Fruit fly (Drosophila melanogaster) whole organism, embryonic: ENCODE measurements around the gene CG6048.

Experiments used
- B-H2 ChIP-seq: fragments of 200-800 bp; sonication (Bioruptor generic); optimal IDR thresholded peaks from 2 replicates; lab custom pipeline; 2018; ENCODE audit warnings: missing biosample characterization, mild to moderate bottlenecking, missing genetic modification characterization
- CG10565 ChIP-seq: fragments of 200-800 bp; sonication (Bioruptor generic); optimal IDR thresholded peaks from 3 replicates; lab custom pipeline; 2016; ENCODE audit warnings: missing biosample characterization, mild to moderate bottlenecking, missing genetic modification characterization
- CG12071 ChIP-seq: fragments of 200-800 bp; sonication (Bioruptor generic); optimal IDR thresholded peaks from 3 replicates; lab custom pipeline; 2018; ENCODE audit warnings: missing biosample characterization, mild to moderate bottlenecking, missing genetic modification characterization
- CG12236 ChIP-seq: fragments of 200-800 bp; sonication (Bioruptor generic); optimal IDR thresholded peaks from 2 replicates; lab custom pipeline; 2016; ENCODE audit warnings: missing biosample characterization, missing genetic modification characterization
- CG13296 ChIP-seq: fragments of 200-800 bp; sonication (Bioruptor generic); optimal IDR thresholded peaks from 3 replicates; lab custom pipeline; 2018; ENCODE audit warnings: missing biosample characterization, mild to moderate bottlenecking, missing genetic modification characterization
- CG13775 ChIP-seq: fragments of 200-800 bp; sonication (Bioruptor generic); optimal IDR thresholded peaks from 3 replicates; lab custom pipeline; 2017; ENCODE audit warnings: missing biosample characterization, mild to moderate bottlenecking, missing genetic modification characterization
- CG14441 ChIP-seq: fragments of 200-800 bp; sonication (Bioruptor generic); IDR thresholded peaks from 2 replicates; pipeline ENCODE4 v1.3.6; 2022; ENCODE audit warnings: missing biosample characterization, missing genetic modification characterization
- CG1602 ChIP-seq: fragments of 200-800 bp; sonication (Bioruptor generic); optimal IDR thresholded peaks from 3 replicates; lab custom pipeline; 2016; ENCODE audit warnings: missing biosample characterization, missing genetic modification characterization
- CG17359 ChIP-seq: fragments of 200-800 bp; sonication (Bioruptor generic); optimal IDR thresholded peaks from 3 replicates; lab custom pipeline; 2018; ENCODE audit warnings: missing biosample characterization, mild to moderate bottlenecking, missing genetic modification characterization, moderate library complexity
- CG17568 ChIP-seq: fragments of 200-800 bp; sonication (Bioruptor generic); optimal IDR thresholded peaks from 2 replicates; lab custom pipeline; 2018; ENCODE audit warnings: missing biosample characterization, mild to moderate bottlenecking, missing genetic modification characterization, moderate library complexity
- CG2199 ChIP-seq: fragments of 200-800 bp; sonication (Bioruptor generic); IDR thresholded peaks from 3 replicates; pipeline ENCODE4 v1.3.6; 2022; ENCODE audit warnings: missing biosample characterization, missing genetic modification characterization
- CG30020 ChIP-seq: fragments of 200-800 bp; optimal IDR thresholded peaks from 2 replicates; lab custom pipeline; 2019; ENCODE audit warnings: missing biosample characterization, mild to moderate bottlenecking, missing genetic modification characterization, moderate library complexity
- CG31388 ChIP-seq: fragments of 200-800 bp; sonication (Bioruptor generic); optimal IDR thresholded peaks from 2 replicates; lab custom pipeline; 2016; ENCODE audit warnings: missing biosample characterization, missing genetic modification characterization
- CG34224 ChIP-seq: fragments of 200-800 bp; sonication (Bioruptor generic); IDR thresholded peaks from 3 replicates; pipeline ENCODE4 v1.3.6; 2022; ENCODE audit warnings: missing biosample characterization, missing genetic modification characterization; ENCODE audit not compliant: partially characterized antibody
- CG4328 ChIP-seq: fragments of 200-800 bp; sonication (Bioruptor generic); optimal IDR thresholded peaks from 3 replicates; lab custom pipeline; 2017; ENCODE audit warnings: missing biosample characterization, missing genetic modification reagents, missing genetic modification characterization
- CG5245 ChIP-seq: fragments of 200-800 bp; sonication (Bioruptor generic); optimal IDR thresholded peaks from 3 replicates; lab custom pipeline; 2016; ENCODE audit warnings: missing biosample characterization, missing genetic modification characterization
- CG5953 ChIP-seq: fragments of 200-800 bp; sonication (Bioruptor generic); IDR thresholded peaks from 2 replicates; pipeline ENCODE4 v1.3.6; 2022; ENCODE audit warnings: missing biosample characterization, missing genetic modification characterization
- CG6654 ChIP-seq: fragments of 200-800 bp; sonication (Bioruptor generic); optimal IDR thresholded peaks from 2 replicates; lab custom pipeline; 2017; ENCODE audit warnings: missing biosample characterization, mild to moderate bottlenecking, missing genetic modification characterization
- CG6791 ChIP-seq: fragments of 200-800 bp; sonication (Bioruptor generic); IDR thresholded peaks from 3 replicates; pipeline ENCODE4 v1.3.6; 2022; ENCODE audit warnings: missing biosample characterization, missing genetic modification characterization; ENCODE audit not compliant: partially characterized antibody
- CG9437 ChIP-seq: fragments of 200-800 bp; sonication (Bioruptor generic); optimal IDR thresholded peaks from 2 replicates; lab custom pipeline; 2018; ENCODE audit warnings: missing biosample characterization, mild to moderate bottlenecking, missing genetic modification characterization
- CG9817 ChIP-seq: fragments of 200-800 bp; sonication (Bioruptor generic); optimal IDR thresholded peaks from 2 replicates; lab custom pipeline; 2018; ENCODE audit warnings: missing biosample characterization, mild to moderate bottlenecking, missing genetic modification characterization, moderate library complexity
- Doc2 ChIP-seq: fragments of 200-800 bp; sonication (Bioruptor generic); IDR thresholded peaks from 2 replicates; pipeline ENCODE4 v1.3.6; 2022; ENCODE audit warnings: missing biosample characterization, missing genetic modification characterization
- E2f1 ChIP-seq: fragments of 200-800 bp; sonication (Bioruptor generic); IDR thresholded peaks from 2 replicates; pipeline ENCODE4 v1.3.6; 2022; ENCODE audit warnings: missing biosample characterization, missing genetic modification characterization
- HLH4C ChIP-seq: fragments of 200-800 bp; sonication (Bioruptor generic); IDR thresholded peaks from 3 replicates; pipeline ENCODE4 v1.3.6; 2022; ENCODE audit warnings: missing biosample characterization, missing genetic modification characterization; ENCODE audit not compliant: partially characterized antibody
- Hr3 ChIP-seq: fragments of 200-800 bp; sonication (Bioruptor generic); optimal IDR thresholded peaks from 3 replicates; lab custom pipeline; 2016; ENCODE audit warnings: missing biosample characterization, missing genetic modification characterization
- Hsf ChIP-seq: fragments of 200-800 bp; sonication (Bioruptor generic); optimal IDR thresholded peaks from 3 replicates; lab custom pipeline; 2016; ENCODE audit warnings: missing biosample characterization, missing genetic modification characterization
- Neu2 ChIP-seq: fragments of 200-800 bp; sonication (Bioruptor generic); optimal IDR thresholded peaks from 3 replicates; lab custom pipeline; 2016; ENCODE audit warnings: missing biosample characterization, missing genetic modification characterization, borderline replicate concordance
- Pdp1 ChIP-seq, 2 experiments: fragments of 200-800 bp; sonication (Bioruptor generic); optimal IDR thresholded peaks; 3 replicates each; lab custom pipeline; 2016; ENCODE audit warnings: missing biosample characterization in 2 of 2, missing genetic modification characterization in 2 of 2, mild to moderate bottlenecking in 1 of 2, moderate library complexity in 1 of 2
- Poxn ChIP-seq: fragments of 200-800 bp; sonication (Bioruptor generic); IDR thresholded peaks from 2 replicates; pipeline ENCODE4 v1.3.6; 2022; ENCODE audit warnings: missing biosample characterization, missing genetic modification characterization
- Ravus ChIP-seq: fragments of 200-800 bp; sonication (Bioruptor generic); IDR thresholded peaks from 2 replicates; pipeline ENCODE4 v1.3.6; 2022; ENCODE audit warnings: missing biosample characterization, missing genetic modification characterization
- Side ChIP-seq: fragments of 200-800 bp; sonication (Bioruptor generic); optimal IDR thresholded peaks from 2 replicates; lab custom pipeline; 2016; ENCODE audit warnings: missing biosample characterization, missing genetic modification characterization
- Taf1 ChIP-seq: fragments of 200-800 bp; sonication (Bioruptor generic); IDR thresholded peaks from 2 replicates; pipeline ENCODE4 v1.3.6; 2022; ENCODE audit warnings: missing biosample characterization, missing genetic modification characterization
- aop ChIP-seq: fragments of 200-800 bp; sonication (Bioruptor generic); IDR thresholded peaks from 2 replicates; pipeline ENCODE4 v1.3.6; 2022; ENCODE audit warnings: missing biosample characterization, missing genetic modification characterization
- ap ChIP-seq: fragments of 200-800 bp; sonication (Bioruptor generic); IDR thresholded peaks from 2 replicates; pipeline ENCODE4 v1.3.6; 2022; ENCODE audit warnings: missing biosample characterization, missing genetic modification characterization
- ash1 ChIP-seq: fragments of 200-800 bp; sonication (Bioruptor generic); optimal IDR thresholded peaks from 2 replicates; lab custom pipeline; 2018; ENCODE audit warnings: missing biosample characterization, mild to moderate bottlenecking, missing genetic modification characterization
- az2 ChIP-seq: fragments of 200-800 bp; sonication (Bioruptor generic); optimal IDR thresholded peaks from 3 replicates; lab custom pipeline; 2016; ENCODE audit warnings: missing biosample characterization, missing genetic modification characterization
- croc ChIP-seq: fragments of 200-800 bp; sonication (Bioruptor generic); conservative IDR thresholded peaks from 3 replicates; pipeline ENCODE4 v1.3.6; 2022; ENCODE audit warnings: missing biosample characterization, missing genetic modification characterization
- eve ChIP-seq, 2 experiments: fragments of >200 bp; optimal IDR thresholded peaks; 2 replicates each; lab custom pipeline; 2017; ENCODE audit warnings: missing biosample characterization in 2 of 2, missing genetic modification characterization in 2 of 2
- gsb ChIP-seq: fragments of 200-800 bp; sonication (Bioruptor generic); IDR thresholded peaks from 2 replicates; pipeline ENCODE4 v1.3.6; 2022; ENCODE audit warnings: missing biosample characterization, missing genetic modification characterization
- gsb-n ChIP-seq: fragments of 200-800 bp; sonication (Bioruptor generic); optimal IDR thresholded peaks from 3 replicates; lab custom pipeline; 2018; ENCODE audit warnings: missing biosample characterization, mild to moderate bottlenecking, missing genetic modification characterization
- h ChIP-seq: fragments of >200 bp; optimal IDR thresholded peaks from 2 replicates; lab custom pipeline; 2017
- ham ChIP-seq: fragments of 200-800 bp; sonication (Bioruptor generic); IDR thresholded peaks from 2 replicates; pipeline ENCODE4 v1.3.6; 2022; ENCODE audit warnings: missing biosample characterization, missing genetic modification characterization
- ken ChIP-seq: fragments of 200-800 bp; sonication (Bioruptor generic); IDR thresholded peaks from 3 replicates; pipeline ENCODE4 v1.3.6; 2022; ENCODE audit warnings: missing biosample characterization, missing genetic modification characterization
- lmd ChIP-seq: fragments of 200-800 bp; sonication (Bioruptor generic); IDR thresholded peaks from 2 replicates; pipeline ENCODE4 v1.3.6; 2022; ENCODE audit warnings: missing biosample characterization, missing genetic modification characterization
- lola ChIP-seq, 3 experiments: fragments of >200 bp in 2 of 3; fragments of 200-800 bp in 1 of 3; sonication (Bioruptor generic) in 1 of 3; optimal IDR thresholded peaks; 2 replicates each; lab custom pipeline; 2017 to 2019; ENCODE audit warnings: missing biosample characterization in 3 of 3, missing genetic modification characterization in 3 of 3, mild to moderate bottlenecking in 1 of 3, moderate library complexity in 1 of 3
- mld ChIP-seq: fragments of 200-800 bp; sonication (Bioruptor generic); IDR thresholded peaks from 3 replicates; pipeline ENCODE4 v1.3.6; 2022; ENCODE audit warnings: missing biosample characterization, missing genetic modification characterization; ENCODE audit not compliant: partially characterized antibody
- pan ChIP-seq, 4 experiments: fragments of >200 bp in 3 of 4; fragments of 200-800 bp in 1 of 4; sonication (Bioruptor generic) in 1 of 4; optimal IDR thresholded peaks in 3 of 4; IDR thresholded peaks in 1 of 4; 2 replicates each; pipeline versions ENCODE4 v1.3.6 to Lab custom; 2017 to 2022; ENCODE audit warnings: missing biosample characterization in 2 of 4, missing genetic modification characterization in 2 of 4, mixed read lengths in 1 of 4
- ranshi ChIP-seq: fragments of 200-800 bp; sonication (Bioruptor generic); IDR thresholded peaks from 2 replicates; pipeline ENCODE4 v1.3.6; 2022; ENCODE audit warnings: missing biosample characterization, missing genetic modification characterization
- sens ChIP-seq: fragments of 200-800 bp; sonication (Bioruptor generic); peaks from one replicate; lab custom pipeline; 2016; ENCODE audit warnings: missing biosample characterization, missing genetic modification characterization
- sim ChIP-seq: fragments of 200-800 bp; sonication (Bioruptor generic); IDR thresholded peaks from 2 replicates; pipeline ENCODE4 v1.3.6; 2022; ENCODE audit warnings: missing biosample characterization, missing genetic modification characterization
- stc ChIP-seq: fragments of 200-800 bp; sonication (Bioruptor generic); IDR thresholded peaks from 2 replicates; pipeline ENCODE4 v1.3.6; 2022; ENCODE audit warnings: missing biosample characterization, missing genetic modification characterization

Gene CG6048

DNA sequence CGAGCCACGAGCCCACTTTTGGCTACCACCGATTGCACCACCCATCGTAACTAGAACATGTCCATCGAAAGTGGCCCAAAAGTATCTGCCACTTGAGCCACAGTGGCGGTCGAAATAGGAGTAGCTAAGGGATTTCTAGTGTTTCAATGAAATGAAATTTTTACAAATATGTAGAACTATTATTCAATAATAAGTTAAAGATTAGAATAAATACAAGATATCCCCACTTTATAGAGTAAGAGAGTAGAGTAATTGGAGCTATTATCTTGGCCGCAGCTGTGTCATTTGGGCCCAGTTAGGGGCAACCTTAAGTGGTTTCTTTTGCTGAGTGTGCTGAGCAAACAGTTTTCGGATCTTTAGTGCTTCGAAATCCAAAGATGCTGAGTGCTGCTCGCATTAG lies 37.0 kb downstream of the CG6048 start (continued):
- TF ChIP-seq CG5953 (GFP tag; lab: Robert Waterston, UW) (no peak), CG12071 (GFP tag; lab: Kevin White, UChicago) (no peak), CG2199 (GFP tag; lab: Robert Waterston, UW) (no peak), Poxn (GFP tag; lab: Robert Waterston, UW) (no peak), lola (GFP tag; optimal IDR thresholded peaks at IDR 0.05; lab: Kevin White, UChicago) (peak in 1 of 3 experiments; percentile 27), Neu2 (GFP tag; lab: Kevin White, UChicago) (no peak), croc (GFP tag; lab: Robert Waterston, UW) (peak; percentile 29; the same call in 1 of the 3 replicates), Doc2 (GFP tag; lab: Robert Waterston, UW) (no peak), sens (GFP tag; lab: Kevin White, UChicago) (peak; percentile 75), CG9437 (no peak), ranshi (GFP tag; lab: Robert Waterston, UW) (peak; percentile 48; the same call in 1 of the 2 replicates), pan (optimal IDR thresholded peaks at IDR 0.05; lab: Kevin White, UChicago) (no peak), pan (GFP tag; optimal IDR thresholded peaks at IDR 0.05 in 1 of 2, IDR thresholded peaks at IDR 0.05 in 1 of 2) (peak in 1 of 2 experiments; percentile 76), B-H2 (GFP tag; lab: Kevin White, UChicago) (no peak), CG30020 (tag; lab: Kevin White, UChicago) (no peak), CG4328 (GFP tag; lab: Kevin White, UChicago) (no peak), CG1602 (no peak), CG14441 (GFP tag; lab: Robert Waterston, UW) (peak; percentile 59), Hr3 (GFP tag; lab: Kevin White, UChicago) (no peak), gsb-n (tag; lab: Kevin White, UChicago) (peak; percentile 9), eve (GFP tag; optimal IDR thresholded peaks at IDR 0.05; lab: Kevin White, UChicago) (no peak), Hsf (no peak), stc (peak; percentile 69), aop (GFP tag; lab: Robert Waterston, UW) (no peak), CG17568 (GFP tag; lab: Kevin White, UChicago) (no peak), sim (GFP tag; lab: Robert Waterston, UW) (no peak), ham (GFP tag; lab: Robert Waterston, UW) (no peak), CG9817 (tag; lab: Kevin White, UChicago) (peak; percentile 6), CG17359 (peak; percentile 61), CG31388 (no peak), HLH4C (GFP tag; lab: Robert Waterston, UW) (no peak), az2 (GFP tag; lab: Kevin White, UChicago) (peak; percentile 28), E2f1 (GFP tag; lab: Robert Waterston, UW) (0 out of 2 replicates have a peak, but pooled peaks have one; percentile 21), ken (no peak), Pdp1 (GFP tag; optimal IDR thresholded peaks at IDR 0.05; lab: Kevin White, UChicago) (no peak), Taf1 (GFP tag; lab: Robert Waterston, UW) (no peak), CG12236 (GFP tag; lab: Kevin White, UChicago) (no peak), ap (GFP tag; lab: Robert Waterston, UW) (peak; percentile 39; the same call in 1 of the 2 replicates), CG6791 (GFP tag; lab: Robert Waterston, UW) (no peak), CG34224 (no peak), mld (GFP tag; lab: Robert Waterston, UW) (no peak), ash1 (GFP tag; lab: Kevin White, UChicago) (no peak), CG10565 (GFP tag; lab: Kevin White, UChicago) (no peak), CG13775 (GFP tag; lab: Kevin White, UChicago) (peak; percentile 7), CG6654 (GFP tag; lab: Kevin White, UChicago) (no peak), gsb (peak; percentile 34; the same call in 1 of the 2 replicates), Ravus (GFP tag; lab: Robert Waterston, UW) (no peak), CG5245 (no peak), h (lab: Kevin White, UChicago) (no peak), CG13296 (no peak), Side (no peak), lmd (GFP tag; lab: Robert Waterston, UW) (peak; percentile 45; the same call in 1 of the 2 replicates)
